Worm (Caenorhabditis elegans): ENCODE results near the gene C14A6.3.

- TF ChIP-seq unc-130 (GFP tag; optimal IDR thresholded peaks at IDR 0.05) (no peak), B0035.1 (tag; optimal IDR thresholded peaks at IDR 0.05) (no peak), ztf-28 (GFP tag; IDR thresholded peaks at IDR 0.05) (no peak), ama-1 (optimal IDR thresholded peaks at IDR 0.05) (no peak), ama-1 (GFP tag; optimal IDR thresholded peaks at IDR 0.05) (no peak), K12H6.12 (tag; optimal IDR thresholded peaks at IDR 0.05) (no peak), zfh-2 (GFP tag; conservative IDR thresholded peaks at IDR 0.05) (no peak)
Measured at ce11 chrV:18167161-18167560, 21.0 kb downstream of the C14A6.3 start, which contains the start of gene C14A6.6.

Data from whole organism, young adult.